Fruit fly (Drosophila melanogaster): ENCODE measurements around the gene CG16863.
A peak's percentile ranks its signal among the peaks of the same experiment; 100 is the strongest.

CG16863 gene

dm6 chr2L:13838647-13839390 is 48.1 kb downstream of the CG16863 start (continued):
- peak; percentile 82 for TF ChIP-seq grn (GFP tag; optimal IDR thresholded peaks at IDR 0.05)
- TF ChIP-seq CoRest (tag; optimal IDR thresholded peaks at IDR 0.05): peak; percentile 10
- peak; percentile 16 for TF ChIP-seq CG10209 (GFP tag; optimal IDR thresholded peaks at IDR 0.05)
- no peak for TF ChIP-seq Poxn (GFP tag; IDR thresholded peaks at IDR 0.05)
- no peak for TF ChIP-seq repo (GFP tag; optimal IDR thresholded peaks at IDR 0.05)
- 0 out of 2 replicates have a peak, but pooled peaks have one; percentile 35 for TF ChIP-seq sim (GFP tag; IDR thresholded peaks at IDR 0.05)
- no peak for TF ChIP-seq CG7963 (GFP tag; IDR thresholded peaks at IDR 0.05; ENCODE audit: partially characterized antibody)
- no peak for TF ChIP-seq Dad (GFP tag; optimal IDR thresholded peaks at IDR 0.05)
- no peak for TF ChIP-seq dmrt11E (tag; optimal IDR thresholded peaks at IDR 0.05)
- TF ChIP-seq croc (GFP tag; conservative IDR thresholded peaks at IDR 0.05): no peak
- no peak; the same call in 2 of the 3 replicates for TF ChIP-seq CG34422 (GFP tag; IDR thresholded peaks at IDR 0.05)
- no peak for TF ChIP-seq chm (GFP tag; IDR thresholded peaks at IDR 0.05)
- peak; percentile 19 for TF ChIP-seq tap (tag; optimal IDR thresholded peaks at IDR 0.05)
- TF ChIP-seq mam (GFP tag; optimal IDR thresholded peaks at IDR 0.05): peak; percentile 35
- peak in 1 of 2 experiments; percentile 35 for TF ChIP-seq tll (GFP tag; optimal IDR thresholded peaks at IDR 0.05)
- no peak for TF ChIP-seq prd (optimal IDR thresholded peaks at IDR 0.05)
- no peak; the same call in 1 of the 3 replicates for TF ChIP-seq prd (GFP tag; IDR thresholded peaks at IDR 0.05)
- TF ChIP-seq CG31365 (tag; optimal IDR thresholded peaks at IDR 0.05): no peak
- no peak for TF ChIP-seq NFAT (GFP tag; IDR thresholded peaks at IDR 0.05)
- TF ChIP-seq CG3838 (GFP tag; optimal IDR thresholded peaks at IDR 0.05): peak; percentile 38
- TF ChIP-seq bsh (GFP tag; optimal IDR thresholded peaks at IDR 0.05): peak in 1 of 2 experiments; percentile 31
- TF ChIP-seq Atf-2 (GFP tag; optimal IDR thresholded peaks at IDR 0.05): no peak
- TF ChIP-seq ase (GFP tag; IDR thresholded peaks at IDR 0.05): no peak
- TF ChIP-seq ap (GFP tag; IDR thresholded peaks at IDR 0.05): no peak
- no peak for TF ChIP-seq CG6272 (GFP tag; IDR thresholded peaks at IDR 0.05)
- TF ChIP-seq sisA (GFP tag; IDR thresholded peaks at IDR 0.05): no peak
- TF ChIP-seq ind (GFP tag; optimal IDR thresholded peaks at IDR 0.05): no peak
- no peak for TF ChIP-seq CG10959 (GFP tag; IDR thresholded peaks at IDR 0.05)
- TF ChIP-seq Lpt (GFP tag; optimal IDR thresholded peaks at IDR 0.05): no peak
- peak; percentile 53 for TF ChIP-seq row (GFP tag; IDR thresholded peaks at IDR 0.05)
- no peak for TF ChIP-seq hth (optimal IDR thresholded peaks at IDR 0.05)
- no peak for TF ChIP-seq lola (GFP tag; optimal IDR thresholded peaks at IDR 0.05)
- no peak for TF ChIP-seq CG6654 (GFP tag; optimal IDR thresholded peaks at IDR 0.05)
- TF ChIP-seq Deaf1 (tag; optimal IDR thresholded peaks at IDR 0.05): no peak
- no peak for TF ChIP-seq pita (GFP tag; optimal IDR thresholded peaks at IDR 0.05)
- 0 out of 3 replicates have a peak, but pooled peaks have one; percentile 6 for TF ChIP-seq ken (GFP tag; IDR thresholded peaks at IDR 0.05)
- TF ChIP-seq otp (GFP tag; IDR thresholded peaks at IDR 0.05): peak; percentile 5; the same call in 1 of the 3 replicates
- TF ChIP-seq dimm (GFP tag; IDR thresholded peaks at IDR 0.05): no peak
- no peak for TF ChIP-seq CG6689 (GFP tag; IDR thresholded peaks at IDR 0.05)
- TF ChIP-seq GATAe (GFP tag; conservative IDR thresholded peaks at IDR 0.05): no peak; the same call in 1 of the 2 replicates
- 0 out of 3 replicates have a peak, but pooled peaks have one; percentile 18 for TF ChIP-seq CG2199 (GFP tag; IDR thresholded peaks at IDR 0.05)
- peak; percentile 1 for TF ChIP-seq CG9437 (GFP tag; optimal IDR thresholded peaks at IDR 0.05)
- TF ChIP-seq Fer2 (tag; optimal IDR thresholded peaks at IDR 0.05): no peak
- TF ChIP-seq Mes4 (GFP tag; optimal IDR thresholded peaks at IDR 0.05): peak; percentile 16
- no peak for TF ChIP-seq trem (tag; optimal IDR thresholded peaks at IDR 0.05)
- TF ChIP-seq NC2β (GFP tag; optimal IDR thresholded peaks at IDR 0.05): peak; percentile 23
- TF ChIP-seq Elba2 (GFP tag; optimal IDR thresholded peaks at IDR 0.05): no peak
- TF ChIP-seq pan (optimal IDR thresholded peaks at IDR 0.05): no peak
- TF ChIP-seq pan (GFP tag; optimal IDR thresholded peaks at IDR 0.05 in 1 of 2, IDR thresholded peaks at IDR 0.05 in 1 of 2): peak in 1 of 2 experiments; percentile 22
- TF ChIP-seq salm (tag; optimal IDR thresholded peaks at IDR 0.05): peak; percentile 22

Measured in whole organism, embryonic.